Worm (Caenorhabditis elegans): ENCODE results near the gene F11D5.1.

DNA sequence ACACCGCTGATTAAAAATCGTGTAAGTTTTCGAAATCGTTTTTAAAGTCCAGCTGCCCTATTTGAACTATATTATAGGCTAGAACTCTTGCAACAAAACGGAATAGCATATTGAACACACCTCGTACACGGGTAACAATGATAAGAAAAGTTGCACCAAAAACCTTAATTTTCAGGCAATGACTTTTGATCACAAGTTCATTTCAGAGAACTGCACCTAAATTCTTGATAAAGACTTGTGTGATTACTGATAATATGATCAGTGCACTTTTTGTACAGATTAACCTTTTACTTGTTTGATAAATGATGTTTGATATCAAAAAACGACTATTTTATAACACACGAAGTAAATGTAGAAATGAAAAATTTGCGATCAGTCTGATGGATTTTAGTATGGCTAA lies 35.1 kb upstream of the F11D5.1 start:
- no peak for TF ChIP-seq cog-1 (tag; optimal IDR thresholded peaks at IDR 0.05)
- no peak for TF ChIP-seq ztf-29 (GFP tag; IDR thresholded peaks at IDR 0.05)
- no peak for TF ChIP-seq klf-2 (GFP tag; conservative IDR thresholded peaks at IDR 0.05)
- no peak for TF ChIP-seq flt-1 (GFP tag; IDR thresholded peaks at IDR 0.05)
- no peak for TF ChIP-seq ztf-23 (GFP tag; IDR thresholded peaks at IDR 0.05)
- TF ChIP-seq ref-1 (GFP tag; conservative IDR thresholded peaks at IDR 0.05) = no peak
